Worm (Caenorhabditis elegans) whole organism, L1 larva: ENCODE measurements around the gene C49H3.12.

Experiments
- C34B4.2 ChIP-seq: sonication (generic microtip); optimal IDR thresholded peaks from 2 replicates; lab custom pipeline; 2017; ENCODE audit warnings: mild to moderate bottlenecking, missing genetic modification characterization, missing compliant biosample characterization
- F16B12.6 ChIP-seq: fragments of 150-350 bp; optimal IDR thresholded peaks from 2 replicates; lab custom pipeline; 2014; ENCODE audit warnings: missing biosample characterization, missing genetic modification characterization
- Y116A8C.19 ChIP-seq: sonication (generic microtip); optimal IDR thresholded peaks from 2 replicates; lab custom pipeline; 2016; ENCODE audit warnings: missing compliant biosample characterization, missing genetic modification characterization, borderline replicate concordance
- aha-1 ChIP-seq: fragments of 150-350 bp; optimal IDR thresholded peaks from 2 replicates; lab custom pipeline; 2014; ENCODE audit warnings: missing biosample characterization, missing genetic modification characterization
- ama-1 ChIP-seq: fragments of 150-350 bp; optimal IDR thresholded peaks from 2 replicates; lab custom pipeline; 2014
- ceh-8 ChIP-seq: fragments of 200-800 bp; sonication (Bioruptor generic); optimal IDR thresholded peaks from 2 replicates; lab custom pipeline; 2018; ENCODE audit warnings: mild to moderate bottlenecking, missing genetic modification characterization, moderate library complexity, missing compliant biosample characterization
- ceh-88 ChIP-seq: fragments of 200-800 bp; sonication (Bioruptor generic); IDR thresholded peaks from 2 replicates; pipeline ENCODE4 v1.3.6; 2022; ENCODE audit warnings: missing genetic modification characterization, missing compliant biosample characterization
- ceh-90 ChIP-seq: sonication (generic microtip); optimal IDR thresholded peaks from 2 replicates; lab custom pipeline; 2016; ENCODE audit warnings: missing genetic modification characterization, missing compliant biosample characterization
- ces-1 ChIP-seq: fragments of 150-350 bp; optimal IDR thresholded peaks from 2 replicates; lab custom pipeline; 2014; ENCODE audit warnings: missing biosample characterization, missing genetic modification reagents, missing genetic modification characterization
- dpl-1 ChIP-seq, 3 experiments: fragments of 150-350 bp in 2 of 3; sonication (generic microtip) in 1 of 3; optimal IDR thresholded peaks; 2 replicates each; lab custom pipeline; 2014 to 2017; ENCODE audit warnings: missing biosample characterization in 3 of 3, missing genetic modification characterization in 3 of 3, missing genetic modification reagents in 3 of 3
- efl-1 ChIP-seq, 4 experiments: fragments of 150-350 bp; optimal IDR thresholded peaks in 3 of 4; peaks in 1 of 4; 1 replicate in 1 of 4; 2 replicates in 3 of 4; lab custom pipeline; 2014; ENCODE audit warnings: missing biosample characterization in 2 of 4, missing genetic modification characterization in 2 of 4, missing genetic modification reagents in 2 of 4
- efl-3 ChIP-seq: fragments of 200-800 bp; sonication (Bioruptor generic); optimal IDR thresholded peaks from 2 replicates; lab custom pipeline; 2018; ENCODE audit warnings: mild to moderate bottlenecking, missing genetic modification characterization, missing compliant biosample characterization
- egl-13 ChIP-seq: sonication (generic microtip); optimal IDR thresholded peaks from 2 replicates; lab custom pipeline; 2016; ENCODE audit warnings: missing genotype, missing genetic modification reagents, missing genetic modification characterization, missing compliant biosample characterization
- egl-27 ChIP-seq, 2 experiments: fragments of 150-350 bp in 1 of 2; sonication (generic microtip); optimal IDR thresholded peaks; 3 replicates each; lab custom pipeline; 2017 to 2018; ENCODE audit warnings: missing biosample characterization in 2 of 2, missing genetic modification characterization in 2 of 2, missing genetic modification reagents in 2 of 2
- fkh-10 ChIP-seq: sonication (generic microtip); optimal IDR thresholded peaks from 2 replicates; lab custom pipeline; 2017; ENCODE audit warnings: missing biosample characterization, missing genetic modification reagents, missing genetic modification characterization
- fkh-4 ChIP-seq: sonication (generic microtip); optimal IDR thresholded peaks from 2 replicates; lab custom pipeline; 2016; ENCODE audit warnings: missing compliant biosample characterization, missing genetic modification characterization, borderline replicate concordance
- fkh-8 ChIP-seq: sonication (generic microtip); optimal IDR thresholded peaks from 2 replicates; lab custom pipeline; 2016; ENCODE audit warnings: mild to moderate bottlenecking, missing genetic modification characterization, missing compliant biosample characterization
- hlh-17 ChIP-seq: fragments of 200-800 bp; sonication (Bioruptor generic); optimal IDR thresholded peaks from 2 replicates; lab custom pipeline; 2018; ENCODE audit warnings: missing genetic modification characterization, mild to moderate bottlenecking, missing compliant biosample characterization, moderate library complexity, borderline replicate concordance
- irx-1 ChIP-seq: sonication (generic microtip); optimal IDR thresholded peaks from 2 replicates; lab custom pipeline; 2016; ENCODE audit warnings: missing genetic modification characterization, missing compliant biosample characterization
- jun-1 ChIP-seq: fragments of 150-350 bp; optimal IDR thresholded peaks from 2 replicates; lab custom pipeline; 2014; ENCODE audit warnings: missing biosample characterization, missing genetic modification reagents, missing genetic modification characterization
- lin-13 ChIP-seq: fragments of 150-350 bp; optimal IDR thresholded peaks from 2 replicates; lab custom pipeline; 2014; ENCODE audit warnings: missing biosample characterization, missing genetic modification reagents, missing genetic modification characterization
- lin-14 ChIP-seq: fragments of 200-800 bp; sonication (Bioruptor generic); optimal IDR thresholded peaks from 2 replicates; lab custom pipeline; 2018; ENCODE audit warnings: mild to moderate bottlenecking, missing genetic modification characterization, moderate library complexity, missing compliant biosample characterization
- lin-35 ChIP-seq, 2 experiments: fragments of 150-350 bp; optimal IDR thresholded peaks; 2 replicates each; lab custom pipeline; 2014; ENCODE audit warnings: missing biosample characterization in 2 of 2, missing genetic modification characterization in 2 of 2, missing genetic modification reagents in 2 of 2
- lin-39 ChIP-seq: fragments of 150-350 bp; optimal IDR thresholded peaks from 2 replicates; lab custom pipeline; 2014; ENCODE audit warnings: missing biosample characterization, missing genetic modification reagents, missing genetic modification characterization
- lsy-2 ChIP-seq, 2 experiments: fragments of 150-350 bp; optimal IDR thresholded peaks; 2 replicates each; lab custom pipeline; 2014; ENCODE audit warnings: missing biosample characterization in 2 of 2, missing genetic modification characterization in 2 of 2
- mab-9 ChIP-seq: fragments of 200-800 bp; sonication (Bioruptor generic); IDR thresholded peaks from 2 replicates; pipeline ENCODE4 v1.3.6; 2022; ENCODE audit warnings: missing genetic modification reagents, missing genetic modification characterization, missing compliant biosample characterization
- mdl-1 ChIP-seq, 2 experiments: fragments of 150-350 bp; optimal IDR thresholded peaks; 2 replicates each; lab custom pipeline; 2014 to 2017; ENCODE audit warnings: missing biosample characterization in 2 of 2, missing genetic modification characterization in 2 of 2, inconsistent platforms in 1 of 2
- nhr-11 ChIP-seq: fragments of 150-350 bp; optimal IDR thresholded peaks from 2 replicates; lab custom pipeline; 2014; ENCODE audit warnings: missing biosample characterization, missing genetic modification characterization
- nhr-19 ChIP-seq: fragments of 200-800 bp; sonication (Bioruptor generic); conservative IDR thresholded peaks from 2 replicates; pipeline ENCODE4 v1.3.6; 2022; ENCODE audit warnings: missing genetic modification characterization, missing compliant biosample characterization
- nhr-28 ChIP-seq: fragments of 150-350 bp; optimal IDR thresholded peaks from 2 replicates; lab custom pipeline; 2014; ENCODE audit warnings: missing biosample characterization, missing genetic modification characterization
- nhr-47 ChIP-seq: sonication (generic microtip); optimal IDR thresholded peaks from 2 replicates; lab custom pipeline; 2016; ENCODE audit warnings: mild to moderate bottlenecking, missing genetic modification characterization, moderate library complexity, missing compliant biosample characterization
- nhr-71 ChIP-seq: sonication (generic microtip); optimal IDR thresholded peaks from 2 replicates; lab custom pipeline; 2016; ENCODE audit warnings: mild to moderate bottlenecking, missing genetic modification characterization, moderate library complexity, missing compliant biosample characterization
- nhr-76 ChIP-seq: sonication (generic microtip); optimal IDR thresholded peaks from 2 replicates; lab custom pipeline; 2017; ENCODE audit warnings: missing biosample characterization, missing genetic modification characterization
- nhr-84 ChIP-seq: sonication (generic microtip); optimal IDR thresholded peaks from 2 replicates; lab custom pipeline; 2017; ENCODE audit warnings: missing biosample characterization, missing genetic modification characterization
- nhr-85 ChIP-seq: sonication (generic microtip); peaks from one replicate; lab custom pipeline; 2016; ENCODE audit warnings: missing genetic modification characterization, inconsistent platforms, missing compliant biosample characterization
- pag-3 ChIP-seq: sonication (generic microtip); optimal IDR thresholded peaks from 2 replicates; lab custom pipeline; 2017; ENCODE audit warnings: missing genetic modification characterization, mild to moderate bottlenecking, missing compliant biosample characterization, antibody characterized with exemption, borderline replicate concordance; ENCODE audit not compliant: insufficient read depth
- pax-3 ChIP-seq: fragments of 200-800 bp; sonication (Bioruptor generic); optimal IDR thresholded peaks from 2 replicates; lab custom pipeline; 2018; ENCODE audit warnings: mild to moderate bottlenecking, missing genetic modification characterization, moderate library complexity, missing compliant biosample characterization
- rnt-1 ChIP-seq: sonication (generic microtip); optimal IDR thresholded peaks from 2 replicates; lab custom pipeline; 2016; ENCODE audit warnings: mild to moderate bottlenecking, missing genetic modification characterization, moderate library complexity, missing compliant biosample characterization
- snpc-4 ChIP-seq: fragments of 150-350 bp; optimal IDR thresholded peaks from 2 replicates; lab custom pipeline; 2014; ENCODE audit warnings: missing biosample characterization, missing genetic modification characterization
- sox-4 ChIP-seq: sonication (generic microtip); optimal IDR thresholded peaks from 2 replicates; lab custom pipeline; 2016; ENCODE audit warnings: missing genetic modification characterization, missing compliant biosample characterization
- sptf-1 ChIP-seq: fragments of 150-350 bp; optimal IDR thresholded peaks from 2 replicates; lab custom pipeline; 2014; ENCODE audit warnings: missing biosample characterization, missing genetic modification characterization
- sup-37 ChIP-seq: fragments of 200-800 bp; sonication (Bioruptor generic); optimal IDR thresholded peaks from 2 replicates; lab custom pipeline; 2018; ENCODE audit warnings: mild to moderate bottlenecking, missing genetic modification characterization, missing compliant biosample characterization
- swsn-7 ChIP-seq: sonication (generic microtip); optimal IDR thresholded peaks from 2 replicates; lab custom pipeline; 2016; ENCODE audit warnings: missing genetic modification characterization, missing compliant biosample characterization
- tbx-2 ChIP-seq: sonication (generic microtip); optimal IDR thresholded peaks from 2 replicates; lab custom pipeline; 2016; ENCODE audit warnings: missing genetic modification characterization, missing compliant biosample characterization
- tlp-1 ChIP-seq: fragments of 150-350 bp; optimal IDR thresholded peaks from 2 replicates; lab custom pipeline; 2014; ENCODE audit warnings: missing biosample characterization, missing genetic modification characterization
- unc-130 ChIP-seq: fragments of 150-350 bp; optimal IDR thresholded peaks from 2 replicates; lab custom pipeline; 2017; ENCODE audit warnings: missing biosample characterization, missing genetic modification characterization, inconsistent platforms
- unc-98 ChIP-seq: fragments of 200-800 bp; sonication (Bioruptor generic); IDR thresholded peaks from 2 replicates; pipeline ENCODE4 v1.3.6; 2022; ENCODE audit warnings: missing genetic modification characterization, missing compliant biosample characterization
- vab-15 ChIP-seq: sonication (generic microtip); optimal IDR thresholded peaks from 2 replicates; lab custom pipeline; 2017; ENCODE audit warnings: missing genotype, mild to moderate bottlenecking, missing genetic modification characterization, missing compliant biosample characterization

Gene C49H3.12

ce11 chrIV:7910197-7910735 lies 16.9 kb downstream of the C49H3.12 start, which contains the start of the genes npp-27 and ntl-4 (continued):
- peak; percentile 2 for TF ChIP-seq rnt-1 (tag; lab: Kevin White, UChicago)
- TF ChIP-seq sptf-1 (tag; lab: Kevin White, UChicago), result no peak
- TF ChIP-seq nhr-85 (tag; lab: Kevin White, UChicago), result peak; percentile 18
- TF ChIP-seq jun-1, result no peak
- TF ChIP-seq tbx-2, result no peak
- TF ChIP-seq ceh-88 (GFP tag; lab: Robert Waterston, UW), result no peak
- no peak for TF ChIP-seq snpc-4 (tag; lab: Kevin White, UChicago)
- no peak for TF ChIP-seq nhr-11 (tag; lab: Kevin White, UChicago)
- TF ChIP-seq dpl-1 (GFP tag; optimal IDR thresholded peaks at IDR 0.05; lab: Kevin White, UChicago), result peak in 1 of 3 experiments; percentile 23
- TF ChIP-seq sox-4 (tag; lab: Kevin White, UChicago), result no peak
- no peak for TF ChIP-seq mab-9 (GFP tag; lab: Robert Waterston, UW)
- TF ChIP-seq C34B4.2 (tag; lab: Kevin White, UChicago), result no peak
- no peak for TF ChIP-seq nhr-47 (tag; lab: Kevin White, UChicago)
- TF ChIP-seq aha-1, result no peak
- no peak for TF ChIP-seq egl-13 (tag; lab: Kevin White, UChicago)
- no peak for TF ChIP-seq fkh-10 (GFP tag; lab: Kevin White, UChicago)
- no peak for TF ChIP-seq mdl-1 (tag; optimal IDR thresholded peaks at IDR 0.05; lab: Kevin White, UChicago)
- TF ChIP-seq pax-3 (tag; lab: Kevin White, UChicago), result no peak
- peak; percentile 57 for TF ChIP-seq ama-1 (lab: Kevin White, UChicago)
- peak; percentile 28; the same call in 1 of the 2 replicates for TF ChIP-seq nhr-19 (GFP tag; lab: Robert Waterston, UW)
- TF ChIP-seq F16B12.6 (tag; lab: Kevin White, UChicago), result peak; percentile 13
- TF ChIP-seq swsn-7 (tag; lab: Kevin White, UChicago), result peak; percentile 37
- TF ChIP-seq lin-39, result no peak
- TF ChIP-seq lin-13 (GFP tag; lab: Kevin White, UChicago), result no peak
- TF ChIP-seq unc-98 (GFP tag; lab: Robert Waterston, UW), result no peak
- no peak for TF ChIP-seq ces-1 (GFP tag; lab: Kevin White, UChicago)
- TF ChIP-seq lsy-2 (tag; optimal IDR thresholded peaks at IDR 0.05; lab: Kevin White, UChicago), result peak; percentile 10 to 66
- no peak for TF ChIP-seq hlh-17 (GFP tag; lab: Kevin White, UChicago)

DNA sequence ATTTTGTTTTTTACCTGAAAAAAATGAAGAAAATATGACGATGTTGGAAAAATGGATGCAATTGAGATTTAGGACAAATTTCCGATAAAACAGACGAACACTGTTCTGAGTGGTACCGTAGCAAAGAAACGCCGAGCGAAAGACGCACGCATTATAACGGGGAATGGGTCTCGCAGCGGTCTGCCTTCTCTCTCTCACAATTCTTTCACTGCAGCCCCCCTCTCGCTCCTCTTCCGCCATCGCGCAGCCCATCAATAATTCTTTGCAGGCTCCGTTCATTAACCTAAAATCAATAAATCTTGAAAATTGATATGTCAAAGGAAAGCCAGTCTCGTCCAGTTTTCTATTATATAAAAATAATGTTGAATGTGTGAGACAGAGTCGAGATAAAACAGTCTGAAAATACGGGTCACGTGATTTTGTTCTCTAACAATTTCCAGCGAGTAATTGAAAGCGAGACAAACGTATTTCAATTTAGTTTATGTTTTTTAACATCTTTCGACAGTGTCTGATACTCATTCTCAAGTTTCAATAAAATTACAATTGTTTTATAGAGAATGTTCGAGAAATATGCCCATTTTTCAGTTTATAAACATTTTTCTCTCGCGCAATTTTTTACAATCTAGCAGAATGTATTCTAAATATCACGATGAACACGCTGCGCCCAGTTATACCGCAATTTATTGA lies 17.5 kb downstream of the C49H3.12 start:
- TF ChIP-seq lin-14 (GFP tag; lab: Kevin White, UChicago), result peak; percentile 49
- peak; percentile 3 for TF ChIP-seq tbx-2
- no peak for TF ChIP-seq unc-130 (tag; lab: Kevin White, UChicago)
- no peak for TF ChIP-seq rnt-1 (tag; lab: Kevin White, UChicago)
- TF ChIP-seq efl-1 (optimal IDR thresholded peaks at IDR 0.05; lab: Kevin White, UChicago), result peak in 1 of 2 experiments; percentile 32
- TF ChIP-seq efl-1 (GFP tag; optimal IDR thresholded peaks at IDR 0.05 in 1 of 2; lab: Kevin White, UChicago), result peak; percentile 9 to 92
- no peak for TF ChIP-seq fkh-4
- peak; percentile 18 to 51 for TF ChIP-seq lsy-2 (tag; optimal IDR thresholded peaks at IDR 0.05; lab: Kevin White, UChicago)
- TF ChIP-seq egl-13 (tag; lab: Kevin White, UChicago), result peak; percentile 41
- TF ChIP-seq tlp-1 (tag; lab: Kevin White, UChicago), result no peak
- peak; percentile 3 to 23 for TF ChIP-seq lin-35 (GFP tag; optimal IDR thresholded peaks at IDR 0.05; lab: Kevin White, UChicago)
- no peak for TF ChIP-seq egl-27 (tag; optimal IDR thresholded peaks at IDR 0.05; lab: Kevin White, UChicago)
- no peak for TF ChIP-seq vab-15
- no peak for TF ChIP-seq sup-37 (GFP tag; lab: Kevin White, UChicago)
- TF ChIP-seq lin-39, result no peak
- TF ChIP-seq nhr-76 (tag; lab: Kevin White, UChicago), result no peak
- no peak for TF ChIP-seq ceh-90 (tag; lab: Kevin White, UChicago)
- TF ChIP-seq sox-4 (tag; lab: Kevin White, UChicago), result no peak
- no peak for TF ChIP-seq irx-1 (tag; lab: Kevin White, UChicago)
- TF ChIP-seq nhr-28 (tag; lab: Kevin White, UChicago), result no peak
- TF ChIP-seq swsn-7 (tag; lab: Kevin White, UChicago), result peak; percentile 20
- no peak for TF ChIP-seq ceh-8 (GFP tag; lab: Kevin White, UChicago)
- TF ChIP-seq fkh-8 (tag; lab: Kevin White, UChicago), result no peak
- TF ChIP-seq Y116A8C.19 (tag; lab: Kevin White, UChicago), result no peak
- TF ChIP-seq pag-3 (tag; lab: Kevin White, UChicago), result no peak
- TF ChIP-seq nhr-19 (GFP tag; lab: Robert Waterston, UW), result no peak
- no peak for TF ChIP-seq efl-3 (GFP tag; lab: Kevin White, UChicago)
- TF ChIP-seq nhr-71 (tag; lab: Kevin White, UChicago), result peak; percentile 38
- TF ChIP-seq nhr-47 (tag; lab: Kevin White, UChicago), result peak; percentile 34
- no peak for TF ChIP-seq nhr-84
